Worm (Caenorhabditis elegans) whole organism, early embryonic: Measurements from ENCODE around the gene fars-2.

Experiments used
- B0310.2 ChIP-seq: sonication (generic microtip); optimal IDR thresholded peaks from 2 replicates; lab custom pipeline; 2016; ENCODE audit warnings: mild to moderate bottlenecking, missing genetic modification characterization, missing compliant biosample characterization
- F13C5.2 ChIP-seq: sonication (generic microtip); optimal IDR thresholded peaks from 2 replicates; lab custom pipeline; 2017; ENCODE audit warnings: mild to moderate bottlenecking, missing genetic modification characterization, inconsistent platforms, missing compliant biosample characterization
- aly-1 ChIP-seq: sonication (generic microtip); optimal IDR thresholded peaks from 2 replicates; lab custom pipeline; 2016; ENCODE audit warnings: missing genetic modification characterization, missing compliant biosample characterization
- ama-1 ChIP-seq: fragments of 150-350 bp; optimal IDR thresholded peaks from 2 replicates; lab custom pipeline; 2014
- ceh-13 ChIP-seq: fragments of 200-800 bp; sonication (Bioruptor generic); optimal IDR thresholded peaks from 2 replicates; lab custom pipeline; 2018; ENCODE audit warnings: mild to moderate bottlenecking, missing genetic modification characterization, missing compliant biosample characterization
- ceh-36 ChIP-seq: sonication (generic microtip); optimal IDR thresholded peaks from 2 replicates; lab custom pipeline; 2016; ENCODE audit warnings: missing genetic modification characterization, inconsistent platforms, missing compliant biosample characterization
- ets-7 ChIP-seq: sonication (generic microtip); optimal IDR thresholded peaks from 2 replicates; lab custom pipeline; 2016; ENCODE audit warnings: missing genotype, missing genetic modification characterization, missing compliant biosample characterization
- flt-1 ChIP-seq: fragments of 200-800 bp; sonication (Bioruptor generic); IDR thresholded peaks from 2 replicates; pipeline ENCODE4 v1.3.6; 2022; ENCODE audit warnings: missing genetic modification characterization, missing compliant biosample characterization
- hmbx-1 ChIP-seq: sonication (generic microtip); optimal IDR thresholded peaks from 2 replicates; lab custom pipeline; 2016; ENCODE audit warnings: mild to moderate bottlenecking, missing genetic modification characterization, missing compliant biosample characterization
- hmg-4 ChIP-seq: fragments of 200-800 bp; sonication (Bioruptor generic); optimal IDR thresholded peaks from 2 replicates; lab custom pipeline; 2018; ENCODE audit warnings: mild to moderate bottlenecking, missing genetic modification characterization, missing compliant biosample characterization
- hnd-1 ChIP-seq: sonication (generic microtip); optimal IDR thresholded peaks from 2 replicates; lab custom pipeline; 2016; ENCODE audit warnings: missing genetic modification characterization, missing compliant biosample characterization
- pes-1 ChIP-seq: fragments of 200-800 bp; sonication (Bioruptor generic); IDR thresholded peaks from 2 replicates; pipeline ENCODE4 v1.3.6; 2022; ENCODE audit warnings: missing genetic modification reagents, missing genetic modification characterization, missing compliant biosample characterization
- scrt-1 ChIP-seq: fragments of 200-800 bp; sonication (Bioruptor generic); IDR thresholded peaks from 2 replicates; pipeline ENCODE4 v1.3.6; 2022; ENCODE audit warnings: missing genetic modification characterization, missing compliant biosample characterization
- sea-1 ChIP-seq: fragments of 200-800 bp; sonication (Bioruptor generic); conservative IDR thresholded peaks from 2 replicates; pipeline ENCODE4 v1.3.6; 2022; ENCODE audit warnings: missing genetic modification characterization, missing compliant biosample characterization
- tbx-11 ChIP-seq: fragments of 200-800 bp; sonication (Bioruptor generic); IDR thresholded peaks from 2 replicates; pipeline ENCODE4 v1.3.6; 2022; ENCODE audit warnings: missing genetic modification characterization, missing compliant biosample characterization
- tbx-37 ChIP-seq: fragments of 200-800 bp; sonication (Bioruptor generic); conservative IDR thresholded peaks from 2 replicates; pipeline ENCODE4 v1.3.6; 2022; ENCODE audit warnings: missing genetic modification reagents, missing genetic modification characterization, missing compliant biosample characterization
- tra-4 ChIP-seq: sonication (generic microtip); optimal IDR thresholded peaks from 2 replicates; lab custom pipeline; 2017; ENCODE audit warnings: missing genetic modification characterization, missing compliant biosample characterization

fars-2 gene

ce11 chrV:19897982-19898381, 9.3 kb downstream of the fars-2 start:
- TF ChIP-seq ama-1 (lab: Kevin White, UChicago) (no peak), scrt-1 (GFP tag; lab: Robert Waterston, UW) (no peak), ceh-36 (tag; lab: Kevin White, UChicago) (no peak), ceh-13 (GFP tag; lab: Kevin White, UChicago) (no peak), hnd-1 (tag; lab: Kevin White, UChicago) (no peak), tbx-11 (no peak)

ce11 chrV:19897557-19897956, 9.7 kb downstream of the fars-2 start:
- TF ChIP-seq sea-1 (no peak), F13C5.2 (tag; lab: Kevin White, UChicago) (peak; percentile 4)

- TF ChIP-seq tra-4 (tag; lab: Kevin White, UChicago) = no peak
- no peak for TF ChIP-seq tbx-37 (GFP tag; lab: Robert Waterston, UW)
- no peak for TF ChIP-seq ama-1 (lab: Kevin White, UChicago)
- TF ChIP-seq hnd-1 (tag; lab: Kevin White, UChicago) = no peak
- no peak for TF ChIP-seq B0310.2 (tag; lab: Kevin White, UChicago)
- TF ChIP-seq ceh-36 (tag; lab: Kevin White, UChicago) = no peak
- TF ChIP-seq hmg-4 (GFP tag; lab: Kevin White, UChicago) = no peak
- TF ChIP-seq flt-1 = no peak
- TF ChIP-seq ets-7 = no peak
- no peak for TF ChIP-seq F13C5.2 (tag; lab: Kevin White, UChicago)
- no peak for TF ChIP-seq pes-1 (GFP tag; lab: Robert Waterston, UW)
- TF ChIP-seq sea-1 = no peak
- no peak for TF ChIP-seq aly-1 (tag; lab: Kevin White, UChicago)
- TF ChIP-seq ceh-13 (GFP tag; lab: Kevin White, UChicago) = no peak
- no peak for TF ChIP-seq scrt-1 (GFP tag; lab: Robert Waterston, UW)
- no peak for TF ChIP-seq hmbx-1 (tag; lab: Kevin White, UChicago)
Measured at ce11 chrV:19895250-19895649, 12.0 kb downstream of the fars-2 start, which contains the start of gene gly-4. Gene gly-4 (minus strand): TSS chrV:19895350.

- TF ChIP-seq tbx-37 (GFP tag; lab: Robert Waterston, UW) (no peak), ceh-13 (GFP tag; lab: Kevin White, UChicago) (no peak), hnd-1 (tag; lab: Kevin White, UChicago) (no peak), hmbx-1 (tag; lab: Kevin White, UChicago) (no peak), ama-1 (lab: Kevin White, UChicago) (no peak), scrt-1 (GFP tag; lab: Robert Waterston, UW) (no peak), flt-1 (no peak), aly-1 (tag; lab: Kevin White, UChicago) (no peak)
Measured at ce11 chrV:19882916-19883315, 24.3 kb downstream of the fars-2 start, which contains the start of gene Y116F11B.13. Gene Y116F11B.13 (plus strand): TSS chrV:19883216.

- TF ChIP-seq tbx-11 = no peak
- no peak for TF ChIP-seq F13C5.2 (tag; lab: Kevin White, UChicago)
- no peak for TF ChIP-seq B0310.2 (tag; lab: Kevin White, UChicago)
- no peak for TF ChIP-seq hmbx-1 (tag; lab: Kevin White, UChicago)
- TF ChIP-seq ama-1 (lab: Kevin White, UChicago) = no peak
- TF ChIP-seq scrt-1 (GFP tag; lab: Robert Waterston, UW) = no peak
- TF ChIP-seq ceh-36 (tag; lab: Kevin White, UChicago) = no peak
- no peak for TF ChIP-seq hnd-1 (tag; lab: Kevin White, UChicago)
Measured at ce11 chrV:19867883-19868282, 39.4 kb downstream of the fars-2 start, which contains the start of gene Y116F11B.9. Gene Y116F11B.9 (minus strand): TSS chrV:19867983.

ce11 chrV:19860225-19860624, 47.0 kb downstream of the fars-2 start:
- TF ChIP-seq ceh-36 (tag; lab: Kevin White, UChicago) = no peak
- TF ChIP-seq hmg-4 (GFP tag; lab: Kevin White, UChicago) = no peak
- TF ChIP-seq tra-4 (tag; lab: Kevin White, UChicago) = no peak
- TF ChIP-seq flt-1 = no peak
- no peak for TF ChIP-seq sea-1
- TF ChIP-seq ets-7 = no peak
- no peak for TF ChIP-seq aly-1 (tag; lab: Kevin White, UChicago)
- no peak for TF ChIP-seq scrt-1 (GFP tag; lab: Robert Waterston, UW)
- no peak for TF ChIP-seq ceh-13 (GFP tag; lab: Kevin White, UChicago)
- no peak for TF ChIP-seq hmbx-1 (tag; lab: Kevin White, UChicago)
- no peak for TF ChIP-seq tbx-37 (GFP tag; lab: Robert Waterston, UW)
- TF ChIP-seq tbx-11 = no peak
- TF ChIP-seq ama-1 (lab: Kevin White, UChicago) = no peak
- no peak for TF ChIP-seq F13C5.2 (tag; lab: Kevin White, UChicago)
- TF ChIP-seq pes-1 (GFP tag; lab: Robert Waterston, UW) = no peak
- TF ChIP-seq B0310.2 (tag; lab: Kevin White, UChicago) = no peak
- TF ChIP-seq hnd-1 (tag; lab: Kevin White, UChicago) = no peak

- TF ChIP-seq scrt-1 (GFP tag; lab: Robert Waterston, UW) = no peak
- no peak for TF ChIP-seq tra-4 (tag; lab: Kevin White, UChicago)
- no peak for TF ChIP-seq B0310.2 (tag; lab: Kevin White, UChicago)
- no peak for TF ChIP-seq ama-1 (lab: Kevin White, UChicago)
- no peak for TF ChIP-seq hmg-4 (GFP tag; lab: Kevin White, UChicago)
- TF ChIP-seq aly-1 (tag; lab: Kevin White, UChicago) = no peak
- TF ChIP-seq sea-1 = no peak
- no peak for TF ChIP-seq flt-1
- no peak for TF ChIP-seq tbx-11
Measured at ce11 chrV:19857334-19857733, 49.9 kb downstream of the fars-2 start, which contains the start of gene Y116F11B.8. Gene Y116F11B.8 (plus strand): TSS chrV:19857634.

ce11 chrV:19856933-19857332, 50.3 kb downstream of the fars-2 start:
- TF ChIP-seq ama-1 (lab: Kevin White, UChicago) (no peak), B0310.2 (tag; lab: Kevin White, UChicago) (no peak), ceh-36 (tag; lab: Kevin White, UChicago) (no peak), tra-4 (tag; lab: Kevin White, UChicago) (no peak), ceh-13 (GFP tag; lab: Kevin White, UChicago) (no peak), F13C5.2 (tag; lab: Kevin White, UChicago) (no peak), tbx-37 (GFP tag; lab: Robert Waterston, UW) (no peak), scrt-1 (GFP tag; lab: Robert Waterston, UW) (no peak), ets-7 (no peak), pes-1 (GFP tag; lab: Robert Waterston, UW) (no peak), hmbx-1 (tag; lab: Kevin White, UChicago) (no peak), flt-1 (no peak), sea-1 (no peak), hmg-4 (GFP tag; lab: Kevin White, UChicago) (no peak), aly-1 (tag; lab: Kevin White, UChicago) (no peak), hnd-1 (tag; lab: Kevin White, UChicago) (no peak), tbx-11 (no peak)
